Worm (Caenorhabditis elegans) whole organism, late embryonic: ENCODE measurements around the gene gst-28.
A peak's percentile ranks its signal among the peaks of the same experiment; 100 is the strongest.

Experiments used
- C38D4.7 ChIP-seq: fragments of 200-800 bp; sonication (Bioruptor generic); optimal IDR thresholded peaks from 2 replicates; lab custom pipeline; 2018; ENCODE audit warnings: mild to moderate bottlenecking, missing genetic modification characterization, moderate library complexity, missing compliant biosample characterization
- F13H6.1 ChIP-seq: sonication (generic microtip); optimal IDR thresholded peaks from 2 replicates; lab custom pipeline; 2016; ENCODE audit warnings: missing genetic modification characterization, missing compliant biosample characterization
- K02D7.2 ChIP-seq: sonication (generic microtip); optimal IDR thresholded peaks from 2 replicates; lab custom pipeline; 2017; ENCODE audit warnings: mild to moderate bottlenecking, missing genetic modification characterization, missing compliant biosample characterization
- ceh-14 ChIP-seq: sonication (generic microtip); optimal IDR thresholded peaks from 2 replicates; lab custom pipeline; 2016; ENCODE audit warnings: missing genotype, missing genetic modification characterization, missing compliant biosample characterization
- ceh-18 ChIP-seq: sonication (generic microtip); optimal IDR thresholded peaks from 2 replicates; lab custom pipeline; 2016; ENCODE audit warnings: missing genetic modification characterization, missing compliant biosample characterization
- ceh-22 ChIP-seq: sonication (generic microtip); optimal IDR thresholded peaks from 2 replicates; lab custom pipeline; 2017; ENCODE audit warnings: missing biosample characterization, missing genetic modification characterization
- ceh-30 ChIP-seq: fragments of 150-350 bp; optimal IDR thresholded peaks from 2 replicates; lab custom pipeline; 2014; ENCODE audit warnings: missing biosample characterization, missing genetic modification characterization
- ceh-48 ChIP-seq: sonication (generic microtip); optimal IDR thresholded peaks from 2 replicates; lab custom pipeline; 2016; ENCODE audit warnings: missing genetic modification characterization, inconsistent platforms, missing compliant biosample characterization
- ceh-6 ChIP-seq: fragments of 200-800 bp; sonication (Bioruptor generic); optimal IDR thresholded peaks from 2 replicates; lab custom pipeline; 2018; ENCODE audit warnings: mild to moderate bottlenecking, missing genetic modification characterization, missing compliant biosample characterization
- dmd-4 ChIP-seq: sonication (generic microtip); optimal IDR thresholded peaks from 2 replicates; lab custom pipeline; 2016; ENCODE audit warnings: borderline replicate concordance, missing genetic modification characterization, missing compliant biosample characterization
- elt-4 ChIP-seq: sonication (generic microtip); optimal IDR thresholded peaks from 2 replicates; lab custom pipeline; 2016; ENCODE audit warnings: missing genetic modification characterization, missing compliant biosample characterization
- ets-4 ChIP-seq: sonication (generic microtip); optimal IDR thresholded peaks from 2 replicates; lab custom pipeline; 2016; ENCODE audit warnings: missing genetic modification characterization, missing compliant biosample characterization
- fax-1 ChIP-seq: sonication (generic microtip); optimal IDR thresholded peaks from 2 replicates; lab custom pipeline; 2016; ENCODE audit warnings: missing genotype, missing genetic modification characterization, missing compliant biosample characterization
- gmeb-2 ChIP-seq: sonication (generic microtip); optimal IDR thresholded peaks from 2 replicates; lab custom pipeline; 2016; ENCODE audit warnings: missing genetic modification characterization, inconsistent platforms, missing compliant biosample characterization
- hlh-15 ChIP-seq: sonication (generic microtip); optimal IDR thresholded peaks from 2 replicates; lab custom pipeline; 2016; ENCODE audit warnings: missing genetic modification characterization, missing compliant biosample characterization
- hlh-30 ChIP-seq: sonication (generic microtip); optimal IDR thresholded peaks from 2 replicates; lab custom pipeline; 2017; ENCODE audit warnings: antibody characterized with exemption, missing genetic modification characterization, missing compliant biosample characterization; ENCODE audit not compliant: insufficient read depth
- hlh-8 ChIP-seq: sonication (generic microtip); optimal IDR thresholded peaks from 2 replicates; lab custom pipeline; 2016; ENCODE audit warnings: missing genotype, missing genetic modification characterization, missing compliant biosample characterization
- madf-2 ChIP-seq: sonication (generic microtip); optimal IDR thresholded peaks from 2 replicates; lab custom pipeline; 2017; ENCODE audit warnings: missing genetic modification characterization, missing compliant biosample characterization
- nhr-232 ChIP-seq: sonication (generic microtip); optimal IDR thresholded peaks from 2 replicates; lab custom pipeline; 2016; ENCODE audit warnings: missing genetic modification characterization, missing compliant biosample characterization
- npax-4 ChIP-seq: sonication (generic microtip); optimal IDR thresholded peaks from 2 replicates; lab custom pipeline; 2016; ENCODE audit warnings: missing genetic modification characterization, missing compliant biosample characterization
- odd-2 ChIP-seq: sonication (generic microtip); optimal IDR thresholded peaks from 2 replicates; lab custom pipeline; 2017; ENCODE audit warnings: antibody characterized with exemption, mild to moderate bottlenecking, missing genetic modification characterization, missing compliant biosample characterization
- pag-3 ChIP-seq: sonication (generic microtip); optimal IDR thresholded peaks from 2 replicates; lab custom pipeline; 2016; ENCODE audit warnings: missing compliant biosample characterization, missing genetic modification characterization, borderline replicate concordance
- pqm-1 ChIP-seq: sonication (generic microtip); optimal IDR thresholded peaks from 2 replicates; lab custom pipeline; 2016; ENCODE audit warnings: missing genetic modification characterization, missing compliant biosample characterization
- pros-1 ChIP-seq: fragments of 150-350 bp; optimal IDR thresholded peaks from 2 replicates; lab custom pipeline; 2014; ENCODE audit warnings: missing biosample characterization, missing genetic modification reagents, missing genetic modification characterization
- ref-2 ChIP-seq: sonication (generic microtip); optimal IDR thresholded peaks from 2 replicates; lab custom pipeline; 2016; ENCODE audit warnings: missing genetic modification characterization, missing compliant biosample characterization
- rnt-1 ChIP-seq: sonication (generic microtip); optimal IDR thresholded peaks from 2 replicates; lab custom pipeline; 2016; ENCODE audit warnings: missing genetic modification characterization, missing compliant biosample characterization
- sdc-2 ChIP-seq: sonication (generic microtip); optimal IDR thresholded peaks from 2 replicates; lab custom pipeline; 2016; ENCODE audit warnings: missing genotype, missing genetic modification characterization, missing compliant biosample characterization
- sox-2 ChIP-seq: fragments of 200-800 bp; sonication (Bioruptor generic); IDR thresholded peaks from 2 replicates; pipeline ENCODE4 v1.3.6; 2022; ENCODE audit warnings: missing genetic modification reagents, missing genetic modification characterization, missing compliant biosample characterization
- sox-4 ChIP-seq: sonication (generic microtip); optimal IDR thresholded peaks from 2 replicates; lab custom pipeline; 2017; ENCODE audit warnings: mild to moderate bottlenecking, missing genetic modification characterization, inconsistent platforms, missing compliant biosample characterization
- tbx-7 ChIP-seq: sonication (generic microtip); optimal IDR thresholded peaks from 2 replicates; lab custom pipeline; 2016; ENCODE audit warnings: missing genotype, missing genetic modification characterization, missing compliant biosample characterization
- ttx-3 ChIP-seq: sonication (generic microtip); optimal IDR thresholded peaks from 2 replicates; lab custom pipeline; 2016; ENCODE audit warnings: missing genetic modification reagents, missing genetic modification characterization, missing compliant biosample characterization
- unc-42 ChIP-seq: sonication (generic microtip); optimal IDR thresholded peaks from 2 replicates; lab custom pipeline; 2016; ENCODE audit warnings: missing genotype, missing genetic modification characterization, missing compliant biosample characterization
- unc-55 ChIP-seq: sonication (generic microtip); optimal IDR thresholded peaks from 2 replicates; lab custom pipeline; 2017; ENCODE audit warnings: missing biosample characterization, missing genetic modification reagents, missing genetic modification characterization
- ztf-16 ChIP-seq: sonication (generic microtip); optimal IDR thresholded peaks from 2 replicates; lab custom pipeline; 2017; ENCODE audit warnings: missing genetic modification characterization, missing compliant biosample characterization

gst-28 gene

ce11 chrII:15167340-15167739, at the start of gene gst-28:
Gene gst-28 (minus strand): TSS chrII:15167577.
- TF ChIP-seq K02D7.2 (no peak), unc-42 (tag; lab: Kevin White, UChicago) (no peak), odd-2 (no peak), hlh-30 (tag; lab: Kevin White, UChicago) (no peak), ceh-14 (no peak), ttx-3 (no peak), C38D4.7 (no peak), nhr-232 (no peak), ref-2 (tag; lab: Kevin White, UChicago) (no peak), ceh-30 (tag; lab: Kevin White, UChicago) (no peak), pqm-1 (tag; lab: Kevin White, UChicago) (no peak), sox-4 (tag; lab: Kevin White, UChicago) (no peak), sdc-2 (tag; lab: Kevin White, UChicago) (no peak), ceh-22 (no peak), tbx-7 (tag; lab: Kevin White, UChicago) (no peak), sox-2 (no peak), pag-3 (tag; lab: Kevin White, UChicago) (no peak), elt-4 (no peak), fax-1 (no peak), pros-1 (tag; lab: Kevin White, UChicago) (no peak)

ce11 chrII:15213732-15214131, 46.4 kb upstream of the gst-28 start:
- TF ChIP-seq rnt-1 (peak; percentile 11), madf-2 (tag; lab: Kevin White, UChicago) (no peak)

- TF ChIP-seq F13H6.1 (tag; lab: Kevin White, UChicago) (no peak), ztf-16 (no peak), elt-4 (no peak), npax-4 (tag; lab: Kevin White, UChicago) (no peak), ceh-18 (tag; lab: Kevin White, UChicago) (peak; percentile 14), gmeb-2 (tag; lab: Kevin White, UChicago) (no peak), hlh-30 (tag; lab: Kevin White, UChicago) (peak; percentile 29)
Observed at ce11 chrII:15212260-15212914, 45.0 kb upstream of the gst-28 start.

- TF ChIP-seq unc-55 (GFP tag; lab: Kevin White, UChicago) = no peak
- TF ChIP-seq hlh-30 (tag; lab: Kevin White, UChicago) = peak; percentile 52
- TF ChIP-seq, all 69 proteins: peak for 1
Observed at ce11 chrII:15209309-15209708, 41.9 kb upstream of the gst-28 start.

- TF ChIP-seq dmd-4 (tag; lab: Kevin White, UChicago) = no peak
- TF ChIP-seq ceh-6 = no peak
- no peak for TF ChIP-seq ets-4 (tag; lab: Kevin White, UChicago)
- no peak for TF ChIP-seq hlh-15
- no peak for TF ChIP-seq fax-1
- no peak for TF ChIP-seq ceh-48 (tag; lab: Kevin White, UChicago)
Observed at ce11 chrII:15208874-15209273, 41.5 kb upstream of the gst-28 start.

- no peak for TF ChIP-seq hlh-8 (tag; lab: Kevin White, UChicago)
Observed at ce11 chrII:15208151-15208550, 40.8 kb upstream of the gst-28 start.
